Worm (Caenorhabditis elegans) whole organism, L4 larva: ENCODE data around the gene mau-8.

Experiments used
- F44E2.7 ChIP-seq: fragments of 200-800 bp; sonication (Bioruptor generic); IDR thresholded peaks from 2 replicates; pipeline ENCODE4 v2.1.2; 2022; ENCODE audit warnings: missing genetic modification characterization, missing compliant biosample characterization
- Y75B8A.6 ChIP-seq: fragments of 200-800 bp; sonication (Bioruptor generic); IDR thresholded peaks from 2 replicates; pipeline ENCODE4 v1.3.6; 2022; ENCODE audit warnings: missing genetic modification reagents, missing genetic modification characterization, missing compliant biosample characterization
- ZK337.2 ChIP-seq: fragments of 200-800 bp; sonication (Bioruptor generic); IDR thresholded peaks from 2 replicates; pipeline ENCODE4 v1.3.6; 2022; ENCODE audit warnings: missing genetic modification reagents, missing genetic modification characterization, missing compliant biosample characterization
- ZK546.5 ChIP-seq, 2 experiments: sonication (generic microtip); optimal IDR thresholded peaks; 2 replicates each; lab custom pipeline; 2017; ENCODE audit warnings: missing biosample characterization in 2 of 2, missing genetic modification characterization in 2 of 2
- aly-2 ChIP-seq: sonication (generic microtip); optimal IDR thresholded peaks from 2 replicates; lab custom pipeline; 2018; ENCODE audit warnings: missing biosample characterization, missing genetic modification characterization
- attf-4 ChIP-seq: sonication (generic microtip); optimal IDR thresholded peaks from 3 replicates; lab custom pipeline; 2017; ENCODE audit warnings: missing biosample characterization, missing genetic modification characterization
- ceh-20 ChIP-seq: fragments of 200-800 bp; sonication (Bioruptor generic); IDR thresholded peaks from 2 replicates; pipeline ENCODE4 v1.3.6; 2022; ENCODE audit warnings: missing genetic modification reagents, missing genetic modification characterization, missing compliant biosample characterization
- ceh-32 ChIP-seq: sonication (generic microtip); optimal IDR thresholded peaks from 2 replicates; lab custom pipeline; 2016; ENCODE audit warnings: mild to moderate bottlenecking, missing genetic modification characterization, missing compliant biosample characterization; ENCODE audit not compliant: poor library complexity
- ceh-44 ChIP-seq: fragments of 200-800 bp; sonication (Bioruptor generic); IDR thresholded peaks from 2 replicates; pipeline ENCODE4 v1.3.6; 2022; ENCODE audit warnings: missing genetic modification reagents, missing genetic modification characterization, missing compliant biosample characterization
- ces-1 ChIP-seq: fragments of 150-350 bp; sonication (generic microtip); optimal IDR thresholded peaks from 4 replicates; lab custom pipeline; 2014; ENCODE audit warnings: missing biosample characterization, missing genetic modification reagents, missing genetic modification characterization
- ctbp-1 ChIP-seq: fragments of 200-800 bp; sonication (Bioruptor generic); IDR thresholded peaks from 2 replicates; pipeline ENCODE4 v1.3.6; 2022; ENCODE audit warnings: missing genetic modification reagents, missing genetic modification characterization, missing compliant biosample characterization
- daf-16 ChIP-seq, 3 experiments: sonication (generic microtip); optimal IDR thresholded peaks; 2 replicates each; lab custom pipeline; 2016 to 2017; ENCODE audit warnings: missing genetic modification characterization in 3 of 3, missing genetic modification reagents in 3 of 3, mild to moderate bottlenecking in 2 of 3, missing compliant biosample characterization in 2 of 3, missing biosample characterization in 1 of 3, moderate library complexity in 1 of 3
- daf-8 ChIP-seq: fragments of 200-800 bp; sonication (Bioruptor generic); IDR thresholded peaks from 2 replicates; pipeline ENCODE4 v1.3.6; 2022; ENCODE audit warnings: missing genetic modification characterization, missing compliant biosample characterization
- dmd-6 ChIP-seq: fragments of 200-800 bp; sonication (Bioruptor generic); IDR thresholded peaks from 2 replicates; pipeline ENCODE4 v1.3.6; 2022; ENCODE audit warnings: missing genetic modification reagents, missing genetic modification characterization, missing compliant biosample characterization
- dmd-8 ChIP-seq: fragments of 200-800 bp; sonication (Bioruptor generic); IDR thresholded peaks from 2 replicates; pipeline ENCODE4 v1.3.6; 2022; ENCODE audit warnings: missing genetic modification characterization, missing compliant biosample characterization
- dmd-9 ChIP-seq: fragments of 200-800 bp; sonication (Bioruptor generic); IDR thresholded peaks from 2 replicates; pipeline ENCODE4 v1.3.6; 2022; ENCODE audit warnings: missing genetic modification reagents, missing genetic modification characterization, missing compliant biosample characterization
- duxl-1 ChIP-seq: sonication (generic microtip); optimal IDR thresholded peaks from 2 replicates; lab custom pipeline; 2016; ENCODE audit warnings: mild to moderate bottlenecking, missing genetic modification characterization, moderate library complexity, missing compliant biosample characterization; ENCODE audit not compliant: poor library complexity
- dve-1 ChIP-seq: sonication (generic microtip); optimal IDR thresholded peaks from 2 replicates; lab custom pipeline; 2017; ENCODE audit warnings: antibody characterized with exemption, mild to moderate bottlenecking, missing genetic modification characterization, missing compliant biosample characterization; ENCODE audit not compliant: insufficient read depth
- egl-27 ChIP-seq: sonication (generic microtip); optimal IDR thresholded peaks from 3 replicates; lab custom pipeline; 2017; ENCODE audit warnings: missing biosample characterization, missing genetic modification reagents, missing genetic modification characterization
- fkh-10 ChIP-seq: fragments of 150-350 bp; optimal IDR thresholded peaks from 2 replicates; lab custom pipeline; 2014; ENCODE audit warnings: missing biosample characterization, missing genetic modification reagents, missing genetic modification characterization
- fos-1 ChIP-seq: fragments of 150-350 bp; optimal IDR thresholded peaks from 2 replicates; lab custom pipeline; 2014; ENCODE audit warnings: missing biosample characterization, missing genetic modification characterization
- gei-8 ChIP-seq: fragments of 200-800 bp; sonication (Bioruptor generic); optimal IDR thresholded peaks from 2 replicates; lab custom pipeline; 2018; ENCODE audit warnings: mild to moderate bottlenecking, missing genetic modification characterization, missing compliant biosample characterization
- hif-1 ChIP-seq, 2 experiments: sonication (generic microtip); optimal IDR thresholded peaks; 2 replicates each; lab custom pipeline; 2016 to 2017; ENCODE audit warnings: missing compliant biosample characterization in 2 of 2, missing genetic modification characterization in 2 of 2, missing genetic modification reagents in 2 of 2, missing genotype in 2 of 2, mild to moderate bottlenecking in 1 of 2
- hlh-30 ChIP-seq: sonication (generic microtip); optimal IDR thresholded peaks from 2 replicates; lab custom pipeline; 2017; ENCODE audit warnings: antibody characterized with exemption, mild to moderate bottlenecking, missing genetic modification characterization, missing compliant biosample characterization; ENCODE audit not compliant: insufficient read depth
- hmg-1.1 ChIP-seq: fragments of 200-800 bp; sonication (Bioruptor generic); IDR thresholded peaks from 2 replicates; pipeline ENCODE4 v1.3.6; 2022; ENCODE audit warnings: missing genetic modification reagents, missing genetic modification characterization, missing compliant biosample characterization
- lin-1 ChIP-seq: fragments of 200-800 bp; sonication (Bioruptor generic); IDR thresholded peaks from 2 replicates; pipeline ENCODE4 v1.3.6; 2022; ENCODE audit warnings: missing genetic modification reagents, missing genetic modification characterization, missing compliant biosample characterization
- lin-13 ChIP-seq: fragments of 150-350 bp; optimal IDR thresholded peaks from 2 replicates; lab custom pipeline; 2014; ENCODE audit warnings: missing biosample characterization, missing genetic modification reagents, missing genetic modification characterization
- lin-29 ChIP-seq: fragments of 200-800 bp; sonication (Bioruptor generic); IDR thresholded peaks from 2 replicates; pipeline ENCODE4 v1.3.6; 2022; ENCODE audit warnings: missing genetic modification reagents, missing genetic modification characterization, missing compliant biosample characterization
- lin-39 ChIP-seq: fragments of 150-350 bp; optimal IDR thresholded peaks from 2 replicates; lab custom pipeline; 2014; ENCODE audit warnings: missing biosample characterization, missing genetic modification reagents, missing genetic modification characterization
- lir-3 ChIP-seq: sonication (generic microtip); optimal IDR thresholded peaks from 2 replicates; lab custom pipeline; 2016; ENCODE audit warnings: mild to moderate bottlenecking, missing genetic modification characterization, missing compliant biosample characterization
- madf-5 ChIP-seq, 2 experiments: fragments of 200-800 bp; sonication (Bioruptor generic); IDR thresholded peaks; 2 replicates each; pipeline ENCODE4 v1.3.6; 2022; ENCODE audit warnings: missing compliant biosample characterization in 2 of 2, missing genetic modification characterization in 2 of 2
- mdl-1 ChIP-seq, 2 experiments: fragments of 150-350 bp in 1 of 2; sonication (generic microtip) in 1 of 2; optimal IDR thresholded peaks; 2 replicates each; lab custom pipeline; 2014 to 2017; ENCODE audit warnings: missing biosample characterization in 2 of 2, missing genetic modification characterization in 2 of 2
- mxl-3 ChIP-seq: fragments of 200-800 bp; sonication (Bioruptor generic); optimal IDR thresholded peaks from 2 replicates; lab custom pipeline; 2018; ENCODE audit warnings: mild to moderate bottlenecking, missing genetic modification characterization, missing compliant biosample characterization
- nhr-102 ChIP-seq: sonication (generic microtip); optimal IDR thresholded peaks from 2 replicates; lab custom pipeline; 2016; ENCODE audit warnings: mild to moderate bottlenecking, missing genetic modification characterization, moderate library complexity, missing compliant biosample characterization
- nhr-111 ChIP-seq: fragments of 200-800 bp; sonication (Bioruptor generic); optimal IDR thresholded peaks from 2 replicates; lab custom pipeline; 2018; ENCODE audit warnings: mild to moderate bottlenecking, missing genetic modification characterization, missing compliant biosample characterization
- nhr-25 ChIP-seq: sonication (generic microtip); optimal IDR thresholded peaks from 2 replicates; lab custom pipeline; 2017; ENCODE audit warnings: missing genetic modification characterization, mild to moderate bottlenecking, missing compliant biosample characterization, antibody characterized with exemption, moderate library complexity, borderline replicate concordance; ENCODE audit not compliant: insufficient read depth
- php-3 ChIP-seq: fragments of 200-800 bp; sonication (Bioruptor generic); IDR thresholded peaks from 2 replicates; pipeline ENCODE4 v1.3.6; 2022; ENCODE audit warnings: missing genetic modification reagents, missing genetic modification characterization, missing compliant biosample characterization
- pqm-1 ChIP-seq: sonication (generic microtip); optimal IDR thresholded peaks from 2 replicates; lab custom pipeline; 2017; ENCODE audit warnings: missing biosample characterization, missing genetic modification characterization
- set-16 ChIP-seq: fragments of 200-800 bp; sonication (Bioruptor generic); IDR thresholded peaks from 2 replicates; pipeline ENCODE4 v1.3.6; 2022; ENCODE audit warnings: missing genetic modification reagents, missing genetic modification characterization, missing compliant biosample characterization
- skn-1 ChIP-seq: fragments of 150-350 bp; optimal IDR thresholded peaks from 2 replicates; lab custom pipeline; 2014; ENCODE audit warnings: missing biosample characterization, missing genetic modification characterization
- snpc-4 ChIP-seq: fragments of 150-350 bp; optimal IDR thresholded peaks from 2 replicates; lab custom pipeline; 2014; ENCODE audit warnings: missing biosample characterization, missing genetic modification characterization
- spr-1 ChIP-seq: sonication (generic microtip); optimal IDR thresholded peaks from 2 replicates; lab custom pipeline; 2016; ENCODE audit warnings: mild to moderate bottlenecking, missing genetic modification characterization, missing compliant biosample characterization
- tra-1 ChIP-seq: fragments of 200-800 bp; sonication (Bioruptor generic); IDR thresholded peaks from 2 replicates; pipeline ENCODE4 v1.3.6; 2022; ENCODE audit warnings: missing genetic modification reagents, missing genetic modification characterization, missing compliant biosample characterization
- unc-39 ChIP-seq: sonication (generic microtip); optimal IDR thresholded peaks from 2 replicates; lab custom pipeline; 2017; ENCODE audit warnings: missing biosample characterization, missing genetic modification characterization
- zfp-2 ChIP-seq: sonication (generic microtip); optimal IDR thresholded peaks from 2 replicates; lab custom pipeline; 2016; ENCODE audit warnings: mild to moderate bottlenecking, missing genetic modification characterization, missing compliant biosample characterization
- zfp-3 ChIP-seq: fragments of 200-800 bp; sonication (Bioruptor generic); conservative IDR thresholded peaks from 2 replicates; pipeline ENCODE4 v1.3.6; 2022; ENCODE audit warnings: missing genetic modification reagents, missing genetic modification characterization, missing compliant biosample characterization
- zip-2 ChIP-seq: fragments of 150-350 bp; optimal IDR thresholded peaks from 2 replicates; lab custom pipeline; 2014; ENCODE audit warnings: missing biosample characterization, missing genetic modification characterization
- ztf-11 ChIP-seq: fragments of 150-350 bp; optimal IDR thresholded peaks from 2 replicates; lab custom pipeline; 2014; ENCODE audit warnings: missing biosample characterization, missing genetic modification characterization

The mau-8 gene

DNA sequence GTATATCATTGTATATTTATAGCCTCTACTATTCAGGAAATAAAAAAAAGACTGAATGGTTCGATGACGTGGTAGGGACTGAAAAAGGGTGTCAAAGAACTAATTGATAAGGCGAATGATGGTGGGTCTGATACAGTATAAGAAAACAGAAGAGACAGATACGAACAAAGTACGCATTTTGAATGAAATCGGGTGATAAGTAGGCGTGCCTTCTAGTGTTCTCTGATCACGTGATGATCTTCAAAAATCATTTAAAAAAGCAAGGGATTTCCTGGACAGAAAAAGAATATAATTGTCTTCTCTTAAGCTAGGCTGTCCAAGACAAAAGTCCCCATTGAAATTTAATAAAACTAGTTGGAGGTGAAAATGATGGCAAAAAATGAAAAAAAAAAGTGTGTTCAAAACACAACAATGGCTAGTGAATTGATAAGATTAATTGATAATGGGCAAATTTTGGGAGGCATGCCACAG is 15.5 kb downstream of the mau-8 start (continued):
- TF ChIP-seq attf-4 (tag; lab: Kevin White, UChicago) (no peak), Y75B8A.6 (GFP tag; lab: Robert Waterston, UW) (0 out of 2 replicates have a peak, but pooled peaks have one; percentile 57), unc-39 (tag; lab: Kevin White, UChicago) (no peak), dmd-9 (GFP tag; lab: Robert Waterston, UW) (no peak), ceh-20 (GFP tag; lab: Robert Waterston, UW) (peak; percentile 7; the same call in 1 of the 2 replicates), ztf-11 (tag; lab: Kevin White, UChicago) (no peak), mdl-1 (tag; optimal IDR thresholded peaks at IDR 0.05; lab: Kevin White, UChicago) (peak in 1 of 2 experiments; percentile 75), set-16 (GFP tag; lab: Robert Waterston, UW) (no peak), nhr-111 (GFP tag; lab: Kevin White, UChicago) (no peak), php-3 (peak; percentile 67; the same call in 1 of the 2 replicates), ceh-44 (no peak), spr-1 (tag; lab: Kevin White, UChicago) (no peak), zfp-3 (no peak), egl-27 (tag; lab: Kevin White, UChicago) (no peak), fos-1 (tag; lab: Kevin White, UChicago) (no peak), zfp-2 (no peak), F44E2.7 (no peak), lin-29 (no peak), ces-1 (GFP tag; lab: Kevin White, UChicago) (no peak), dve-1 (tag; lab: Kevin White, UChicago) (peak; percentile 52), ctbp-1 (GFP tag; lab: Robert Waterston, UW) (no peak), pqm-1 (tag; lab: Kevin White, UChicago) (peak; percentile 31), fkh-10 (GFP tag; lab: Kevin White, UChicago) (no peak), ceh-32 (no peak), daf-8 (GFP tag; lab: Robert Waterston, UW) (no peak), hlh-30 (tag; lab: Kevin White, UChicago) (peak; percentile 75), nhr-25 (no peak), gei-8 (GFP tag; lab: Kevin White, UChicago) (peak; percentile 46), aly-2 (tag; lab: Kevin White, UChicago) (no peak), hmg-1.1 (GFP tag; lab: Robert Waterston, UW) (no peak), dmd-8 (no peak), tra-1 (GFP tag; lab: Robert Waterston, UW) (no peak; the same call in 1 of the 2 replicates), madf-5 (GFP tag; IDR thresholded peaks at IDR 0.05; lab: Robert Waterston, UW) (no peak), lin-13 (peak; percentile 23), lir-3 (no peak)

DNA sequence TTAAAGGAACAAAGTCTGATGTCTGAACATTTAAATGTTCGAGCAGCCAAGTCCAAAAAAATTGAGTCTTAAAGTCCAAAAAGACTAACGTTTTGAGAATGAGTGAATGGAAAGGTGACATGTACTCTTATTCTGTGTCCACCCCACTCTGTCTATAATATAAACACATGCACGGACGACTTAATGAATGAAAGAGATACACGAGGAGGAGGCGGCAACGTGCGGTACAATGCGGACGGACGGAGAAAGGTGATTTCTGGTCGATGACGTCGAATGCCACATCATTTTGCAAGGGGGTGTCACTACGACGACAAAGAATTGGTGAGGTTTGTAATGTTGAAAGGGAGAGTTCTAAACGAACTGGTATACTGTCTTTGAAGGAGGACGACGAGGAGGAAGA is 16.9 kb downstream of the mau-8 start:
- TF ChIP-seq ZK337.2 (GFP tag; lab: Robert Waterston, UW): no peak
- 0 out of 2 replicates have a peak, but pooled peaks have one; percentile 28 for TF ChIP-seq dmd-9 (GFP tag; lab: Robert Waterston, UW)
- TF ChIP-seq daf-16 (GFP tag; optimal IDR thresholded peaks at IDR 0.05; lab: Kevin White, UChicago): no peak
- TF ChIP-seq daf-16 (tag; optimal IDR thresholded peaks at IDR 0.05; lab: Kevin White, UChicago): peak; percentile 30
- peak; percentile 67 for TF ChIP-seq mxl-3 (GFP tag; lab: Kevin White, UChicago)
- TF ChIP-seq, all 104 proteins: peak for 3

DNA sequence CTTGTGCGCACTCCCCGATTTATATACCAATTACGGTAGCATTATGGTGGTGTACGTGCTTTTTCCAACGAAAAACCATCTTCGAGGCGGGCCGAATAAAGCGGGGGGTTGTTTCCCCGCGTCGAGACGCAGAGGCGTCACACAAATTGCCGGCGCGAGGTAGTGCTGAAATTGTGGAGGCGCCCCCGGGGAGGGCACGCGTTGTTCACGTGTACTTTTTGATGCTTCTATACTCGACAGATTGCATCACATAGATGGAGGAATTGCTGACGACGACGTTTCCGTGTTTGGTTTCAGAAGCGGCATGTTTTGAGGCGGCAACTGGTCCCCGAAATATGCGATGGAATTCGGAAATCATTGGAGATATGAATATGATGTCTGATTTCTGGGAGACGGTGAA is 17.4 kb downstream of the mau-8 start:
- no peak for TF ChIP-seq snpc-4 (tag; lab: Kevin White, UChicago)
- TF ChIP-seq lin-29: peak; percentile 16; the same call in 1 of the 2 replicates
- peak; percentile 94 for TF ChIP-seq lin-1
- TF ChIP-seq ZK337.2 (GFP tag; lab: Robert Waterston, UW): no peak
- no peak for TF ChIP-seq ces-1 (GFP tag; lab: Kevin White, UChicago)
- TF ChIP-seq duxl-1 (tag; lab: Kevin White, UChicago): no peak
- peak; percentile 96 to 100 for TF ChIP-seq hif-1 (tag; optimal IDR thresholded peaks at IDR 0.05; lab: Kevin White, UChicago)
- peak; percentile 68 for TF ChIP-seq php-3
- peak; percentile 89 for TF ChIP-seq fkh-10 (GFP tag; lab: Kevin White, UChicago)
- TF ChIP-seq skn-1 (tag; lab: Kevin White, UChicago): no peak
- no peak for TF ChIP-seq daf-8 (GFP tag; lab: Robert Waterston, UW)
- TF ChIP-seq ZK546.5 (tag; optimal IDR thresholded peaks at IDR 0.05; lab: Kevin White, UChicago): no peak
- TF ChIP-seq nhr-102 (tag; lab: Kevin White, UChicago): peak; percentile 65
- TF ChIP-seq zip-2: no peak
- TF ChIP-seq ceh-44: no peak
- no peak for TF ChIP-seq lin-39 (tag; lab: Kevin White, UChicago)
- TF ChIP-seq dmd-6 (GFP tag; lab: Robert Waterston, UW): peak; percentile 98
